Worm (Caenorhabditis elegans): ENCODE measurements around the gene epg-9.

Gene epg-9

ce11 chrIV:2634992-2635391 lies 34.1 kb downstream of the epg-9 start:
- TF ChIP-seq fkh-10 (GFP tag; optimal IDR thresholded peaks at IDR 0.05): no peak
- no peak for TF ChIP-seq zfp-2 (tag; optimal IDR thresholded peaks at IDR 0.05)
- TF ChIP-seq ceh-44 (GFP tag; IDR thresholded peaks at IDR 0.05): no peak
- no peak for TF ChIP-seq snpc-1.2 (GFP tag; IDR thresholded peaks at IDR 0.05)
- no peak for TF ChIP-seq mes-2 (tag; optimal IDR thresholded peaks at IDR 0.05; ENCODE audit: poor library complexity, severe bottlenecking)
- TF ChIP-seq mdl-1 (tag; optimal IDR thresholded peaks at IDR 0.05): no peak
- TF ChIP-seq Y48G9A.11 (GFP tag; IDR thresholded peaks at IDR 0.05): no peak
- TF ChIP-seq zip-11 (GFP tag; IDR thresholded peaks at IDR 0.05): no peak
- TF ChIP-seq T20F7.1 (GFP tag; optimal IDR thresholded peaks at IDR 0.05): no peak
- no peak for TF ChIP-seq unc-130 (GFP tag; optimal IDR thresholded peaks at IDR 0.05)
- no peak for TF ChIP-seq nhr-77 (tag; optimal IDR thresholded peaks at IDR 0.05)
- no peak for TF ChIP-seq nhr-237 (tag; optimal IDR thresholded peaks at IDR 0.05)
- TF ChIP-seq T26A8.4 (GFP tag; IDR thresholded peaks at IDR 0.05): no peak
- no peak for TF ChIP-seq ctbp-1 (GFP tag; IDR thresholded peaks at IDR 0.05)
- TF ChIP-seq arid-1 (GFP tag; conservative IDR thresholded peaks at IDR 0.05): no peak

ce11 chrIV:2639666-2640273 lies 38.8 kb downstream of the epg-9 start:
- no peak for TF ChIP-seq ceh-82 (tag; optimal IDR thresholded peaks at IDR 0.05)
- peak; percentile 97 for TF ChIP-seq ceh-28 (tag; optimal IDR thresholded peaks at IDR 0.05)
- TF ChIP-seq mes-2 (tag; optimal IDR thresholded peaks at IDR 0.05; ENCODE audit: poor library complexity, severe bottlenecking): peak; percentile 66
- no peak for TF ChIP-seq ceh-62 (tag; optimal IDR thresholded peaks at IDR 0.05)
- TF ChIP-seq pha-4 (GFP tag; IDR thresholded peaks at IDR 0.05): peak; percentile 87
- no peak for TF ChIP-seq pha-4 (tag; optimal IDR thresholded peaks at IDR 0.05)
- TF ChIP-seq madf-9 (GFP tag; conservative IDR thresholded peaks at IDR 0.05): peak; percentile 79
- peak; percentile 98 for TF ChIP-seq F44E2.7 (GFP tag; IDR thresholded peaks at IDR 0.05)
- TF ChIP-seq gei-8 (GFP tag; optimal IDR thresholded peaks at IDR 0.05): peak; percentile 58
- peak; percentile 10 for TF ChIP-seq unc-130 (GFP tag; optimal IDR thresholded peaks at IDR 0.05)
- peak; percentile 59; the same call in 1 of the 2 replicates for TF ChIP-seq dmd-9 (GFP tag; IDR thresholded peaks at IDR 0.05)
- no peak for TF ChIP-seq saeg-2 (GFP tag; IDR thresholded peaks at IDR 0.05)
- no peak for TF ChIP-seq snpc-4 (tag; optimal IDR thresholded peaks at IDR 0.05)
- TF ChIP-seq nhr-11 (tag; optimal IDR thresholded peaks at IDR 0.05): no peak
- peak; percentile 35; the same call in 1 of the 2 replicates for TF ChIP-seq lin-29 (GFP tag; IDR thresholded peaks at IDR 0.05)
- peak; percentile 78 for TF ChIP-seq vab-7 (GFP tag; IDR thresholded peaks at IDR 0.05)
- peak; percentile 85 for TF ChIP-seq ceh-44 (GFP tag; IDR thresholded peaks at IDR 0.05)
- TF ChIP-seq F37D6.2 (tag; optimal IDR thresholded peaks at IDR 0.05): peak; percentile 40
- no peak for TF ChIP-seq ama-1 (optimal IDR thresholded peaks at IDR 0.05)
- TF ChIP-seq ztf-7 (tag; optimal IDR thresholded peaks at IDR 0.05): no peak
- TF ChIP-seq T20F7.1 (GFP tag; optimal IDR thresholded peaks at IDR 0.05): peak; percentile 0
- TF ChIP-seq nhr-76 (tag; optimal IDR thresholded peaks at IDR 0.05): no peak
- TF ChIP-seq lir-3 (tag; optimal IDR thresholded peaks at IDR 0.05): no peak
- peak; percentile 22 for TF ChIP-seq rbr-2 (tag; optimal IDR thresholded peaks at IDR 0.05)
- TF ChIP-seq duxl-1 (tag; optimal IDR thresholded peaks at IDR 0.05; ENCODE audit: poor library complexity): no peak
- TF ChIP-seq fkh-10 (GFP tag; optimal IDR thresholded peaks at IDR 0.05): no peak
- TF ChIP-seq mdl-1 (tag; optimal IDR thresholded peaks at IDR 0.05): no peak
- TF ChIP-seq dmd-6 (GFP tag; IDR thresholded peaks at IDR 0.05): peak; percentile 53
- 0 out of 2 replicates have a peak, but pooled peaks have one; percentile 6 for TF ChIP-seq mxl-2 (GFP tag; conservative IDR thresholded peaks at IDR 0.05)
- no peak for TF ChIP-seq cey-2 (tag; optimal IDR thresholded peaks at IDR 0.05; ENCODE audit: borderline replicate concordance, insufficient read depth)
- no peak for TF ChIP-seq attf-4 (tag; optimal IDR thresholded peaks at IDR 0.05)
- peak in 1 of 2 experiments; percentile 43 for TF ChIP-seq lsy-2 (tag; optimal IDR thresholded peaks at IDR 0.05)
- TF ChIP-seq Y75B8A.6 (GFP tag; IDR thresholded peaks at IDR 0.05): no peak; the same call in 1 of the 2 replicates
- TF ChIP-seq nhr-10 (tag; optimal IDR thresholded peaks at IDR 0.05): no peak
- TF ChIP-seq lin-38 (GFP tag; IDR thresholded peaks at IDR 0.05): peak; percentile 83
- TF ChIP-seq R02D3.7 (tag; optimal IDR thresholded peaks at IDR 0.05): no peak
- peak; percentile 40; the same call in 1 of the 2 replicates for TF ChIP-seq set-16 (GFP tag; IDR thresholded peaks at IDR 0.05)
- no peak for TF ChIP-seq zfp-2 (tag; optimal IDR thresholded peaks at IDR 0.05)
- TF ChIP-seq dve-1 (tag; optimal IDR thresholded peaks at IDR 0.05; ENCODE audit: insufficient read depth): peak; percentile 13
- TF ChIP-seq hmg-1.1 (GFP tag; IDR thresholded peaks at IDR 0.05): peak; percentile 87
